Worm (Caenorhabditis elegans) whole organism, late embryonic: ENCODE results near the gene gpx-4.

Source experiments
- fkh-10 ChIP-seq: fragments of 150-350 bp; optimal IDR thresholded peaks from 2 replicates; lab custom pipeline; 2014; ENCODE audit warnings: missing biosample characterization, missing genetic modification reagents, missing genetic modification characterization
- pat-9 ChIP-seq: fragments of 200-800 bp; sonication (Bioruptor generic); optimal IDR thresholded peaks from 2 replicates; lab custom pipeline; 2018; ENCODE audit warnings: mild to moderate bottlenecking, missing genetic modification characterization, moderate library complexity, missing compliant biosample characterization
- sox-2 ChIP-seq: fragments of 200-800 bp; sonication (Bioruptor generic); IDR thresholded peaks from 2 replicates; pipeline ENCODE4 v1.3.6; 2022; ENCODE audit warnings: missing genetic modification reagents, missing genetic modification characterization, missing compliant biosample characterization

- TF ChIP-seq fkh-10 (no peak), pat-9 (tag; lab: Kevin White, UChicago) (no peak), sox-2 (GFP tag; lab: Robert Waterston, UW) (no peak)
Observed at ce11 chrIV:2663953-2664900, 10.6 kb downstream of the gpx-4 start, which contains the start of gene Y69A2AR.31.
